Worm (Caenorhabditis elegans) whole organism, midembryonic: ENCODE data around the gene hrpf-2.

Experiments used
- T22C8.4 ChIP-seq: fragments of 200-800 bp; sonication (Bioruptor generic); IDR thresholded peaks from 2 replicates; pipeline ENCODE4 v1.3.6; 2022; ENCODE audit warnings: missing genetic modification characterization, missing compliant biosample characterization
- cog-1 ChIP-seq: sonication (generic microtip); optimal IDR thresholded peaks from 2 replicates; lab custom pipeline; 2016; ENCODE audit warnings: missing genetic modification characterization, missing compliant biosample characterization
- ref-1 ChIP-seq: fragments of 200-800 bp; sonication (Bioruptor generic); conservative IDR thresholded peaks from 2 replicates; pipeline ENCODE4 v1.3.6; 2022; ENCODE audit warnings: missing genetic modification reagents, missing genetic modification characterization, missing compliant biosample characterization
- ztf-29 ChIP-seq: fragments of 200-800 bp; sonication (Bioruptor generic); IDR thresholded peaks from 2 replicates; pipeline ENCODE4 v1.3.6; 2022; ENCODE audit warnings: missing genetic modification reagents, missing genetic modification characterization, missing compliant biosample characterization

DNA sequence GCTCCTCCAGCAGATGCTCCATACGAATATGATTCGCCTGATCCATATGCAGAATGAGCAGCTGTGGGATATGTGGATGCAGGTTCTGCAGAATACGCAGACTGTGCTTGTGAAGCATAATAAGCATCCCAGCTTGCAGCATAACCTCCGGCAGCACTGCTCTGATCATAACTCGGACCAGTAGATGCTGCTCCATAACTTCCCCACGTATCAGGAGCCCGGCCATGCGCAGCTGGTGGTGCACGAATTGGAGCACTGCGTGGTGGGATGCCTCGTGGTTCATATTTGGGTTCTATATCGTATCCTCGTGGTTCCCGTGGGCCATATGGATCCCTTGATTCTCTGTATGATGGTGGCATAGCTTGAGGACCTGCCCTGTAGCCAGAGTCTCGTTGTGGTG lies 2.6 kb downstream of the hrpf-2 start:
- no peak for TF ChIP-seq T22C8.4
- no peak for TF ChIP-seq cog-1 (tag; lab: Kevin White, UChicago)
- no peak for TF ChIP-seq ref-1 (GFP tag; lab: Robert Waterston, UW)
- no peak for TF ChIP-seq ztf-29 (GFP tag; lab: Robert Waterston, UW)
